Worm (Caenorhabditis elegans) whole organism, dauer: Measurements from ENCODE around the gene mlc-3.

Experiments used
- unc-62 ChIP-seq: sonication (generic microtip); optimal IDR thresholded peaks from 2 replicates; lab custom pipeline; 2017; ENCODE audit warnings: missing biosample characterization, missing genetic modification reagents, missing genetic modification characterization

The mlc-3 gene

DNA sequence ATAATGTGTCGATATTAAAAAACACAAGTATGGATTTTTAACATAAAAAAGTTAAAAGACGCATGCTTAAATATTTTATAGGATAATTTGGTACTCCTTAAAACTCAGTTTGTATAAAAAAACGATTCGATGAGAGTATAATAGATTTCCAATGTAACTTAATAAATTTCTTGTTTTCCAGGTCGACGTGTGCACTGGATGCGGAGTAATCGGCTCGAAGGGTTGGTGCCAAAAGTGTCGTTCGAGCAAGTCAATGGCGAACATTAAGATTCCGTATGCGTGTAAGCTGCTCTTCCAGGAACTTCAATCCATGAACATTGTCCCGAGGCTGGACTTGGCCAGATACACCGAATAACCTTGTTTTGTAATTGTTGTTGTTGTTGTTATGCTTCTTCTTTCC, 500 bp upstream of the mlc-3 start:
- no peak for TF ChIP-seq unc-62 (GFP tag; lab: Kevin White, UChicago)

DNA sequence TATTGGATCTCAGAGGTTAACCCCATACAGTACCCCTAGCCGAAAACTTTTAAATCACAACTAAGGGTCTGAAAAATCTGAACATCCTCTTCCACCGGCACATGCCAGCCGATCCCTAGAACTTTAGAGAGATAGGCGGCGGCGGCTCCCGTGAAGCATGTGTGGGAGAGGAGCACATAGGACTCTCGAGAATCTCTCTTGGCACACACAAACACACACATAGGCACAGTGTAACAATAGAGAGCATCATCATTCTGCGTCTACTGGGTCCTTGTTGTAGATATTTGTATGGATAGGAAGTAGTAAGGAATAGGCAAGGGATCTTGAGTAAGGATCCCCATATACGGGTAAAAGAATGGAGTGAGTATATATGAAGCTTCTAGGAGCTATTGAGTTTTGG, 874 bp downstream of the mlc-3 start:
- TF ChIP-seq unc-62 (GFP tag; lab: Kevin White, UChicago), result no peak

DNA sequence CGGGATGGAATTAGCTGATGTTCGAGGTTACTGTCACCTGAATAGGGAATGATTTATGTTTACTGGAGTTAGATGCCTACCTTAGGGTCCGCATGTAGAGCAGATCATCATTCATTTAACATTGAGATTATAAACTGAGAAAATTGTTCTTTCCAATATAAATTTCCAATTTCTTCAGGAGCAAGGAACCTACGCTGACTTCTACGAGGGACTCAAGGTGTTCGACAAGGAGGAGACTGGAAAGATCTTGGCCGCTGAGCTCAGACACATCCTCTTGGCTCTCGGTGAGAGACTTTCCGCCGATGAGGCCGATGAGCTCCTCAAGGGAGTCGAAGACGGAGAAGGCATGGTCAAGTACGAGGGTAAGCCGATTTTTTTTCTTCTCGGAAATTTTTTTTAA, 1.7 kb downstream of the mlc-3 start:
- TF ChIP-seq unc-62 (GFP tag; lab: Kevin White, UChicago), result no peak

DNA sequence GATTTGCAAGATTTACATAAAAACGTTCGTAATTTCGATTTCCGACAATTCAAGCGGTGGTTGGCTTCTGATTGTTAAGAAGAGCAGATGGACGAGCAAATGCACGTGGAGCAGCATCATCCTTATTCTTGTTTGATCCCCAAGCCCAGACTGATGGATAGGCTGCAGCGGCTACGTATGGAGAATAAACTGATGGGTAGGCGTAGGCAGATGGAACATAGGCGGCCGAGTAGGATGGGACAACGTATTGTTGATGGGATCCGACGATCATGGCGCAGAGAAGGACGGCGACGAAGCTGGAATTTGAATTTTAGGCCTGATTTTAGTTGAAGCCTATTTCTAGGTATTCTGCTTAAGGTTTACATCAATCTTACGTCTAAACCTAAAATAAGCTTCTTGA, 3.4 kb downstream of the mlc-3 start:
- no peak for TF ChIP-seq unc-62 (GFP tag; lab: Kevin White, UChicago)

DNA sequence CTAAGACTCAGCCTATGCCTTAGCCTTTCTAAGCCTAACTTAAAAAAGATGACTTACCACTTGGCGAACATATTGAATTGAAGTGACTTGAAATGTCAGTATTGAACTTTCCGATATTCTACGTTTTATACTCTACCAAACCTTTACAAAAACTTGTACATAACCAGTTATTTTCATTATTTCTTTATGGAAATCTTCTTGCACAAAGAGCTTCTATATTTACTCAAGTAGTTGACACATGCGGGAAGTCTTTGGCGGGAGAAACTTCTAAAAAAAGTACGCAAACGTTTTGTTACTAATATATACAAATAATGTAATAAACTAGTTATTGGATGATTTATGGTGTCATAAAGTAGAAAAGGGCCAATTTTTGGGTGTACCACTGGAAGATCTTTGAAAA, 3.9 kb downstream of the mlc-3 start, which contains the start of gene nspb-12:
Gene nspb-12, minus strand, starts transcription at position 101 of the 400 bp plus-strand sequence.
- TF ChIP-seq unc-62 (GFP tag; lab: Kevin White, UChicago), result no peak

DNA sequence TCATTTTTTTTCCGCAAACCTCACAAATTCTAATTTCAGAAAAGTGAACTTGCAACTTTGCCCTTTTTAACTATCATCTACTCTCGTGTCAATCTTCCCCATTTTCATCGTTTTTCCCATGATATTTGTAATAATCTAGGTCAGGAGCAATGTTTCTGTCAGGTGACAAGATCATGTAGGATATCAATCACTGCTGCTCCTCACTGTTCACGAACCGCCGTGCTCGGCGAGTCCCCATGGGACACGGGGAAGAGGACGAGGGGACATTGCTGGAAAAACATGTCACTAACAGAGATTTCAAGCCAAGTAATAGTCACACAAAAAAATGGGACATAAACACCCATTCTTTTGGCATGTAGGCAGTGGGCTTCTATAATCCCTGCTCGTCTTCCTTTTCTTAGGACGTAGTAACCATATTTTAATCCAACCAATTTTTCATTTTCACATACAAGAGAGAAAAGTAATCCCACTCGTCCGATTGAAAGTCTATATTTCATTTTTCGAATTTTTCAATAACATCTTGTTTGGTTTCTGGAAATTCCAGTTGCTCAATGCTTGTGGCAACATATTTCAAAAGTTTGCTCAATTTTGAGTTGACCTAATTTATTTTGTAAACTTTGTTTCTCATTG, 6.1 kb downstream of the mlc-3 start:
- no peak for TF ChIP-seq unc-62 (GFP tag; lab: Kevin White, UChicago)

DNA sequence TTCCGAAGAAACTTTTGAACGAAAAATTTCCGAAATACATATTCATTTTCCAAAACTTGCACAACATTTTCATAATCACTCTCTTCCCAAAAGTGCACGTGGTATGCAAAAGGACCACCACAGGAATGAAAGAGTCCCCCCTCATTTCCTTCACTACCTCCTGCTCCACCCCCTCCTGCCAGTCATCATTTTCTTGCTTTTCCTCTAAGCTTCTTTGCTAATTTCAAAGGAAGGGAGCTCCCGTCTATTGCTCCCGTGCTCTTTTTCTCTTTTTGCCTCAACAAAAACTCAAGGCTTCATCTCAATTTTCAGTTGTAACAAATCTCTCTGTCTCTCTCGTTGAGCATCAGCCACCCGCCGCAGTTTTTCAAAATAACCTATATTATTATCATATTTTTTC, 8.0 kb downstream of the mlc-3 start:
- TF ChIP-seq unc-62 (GFP tag; lab: Kevin White, UChicago), result no peak

DNA sequence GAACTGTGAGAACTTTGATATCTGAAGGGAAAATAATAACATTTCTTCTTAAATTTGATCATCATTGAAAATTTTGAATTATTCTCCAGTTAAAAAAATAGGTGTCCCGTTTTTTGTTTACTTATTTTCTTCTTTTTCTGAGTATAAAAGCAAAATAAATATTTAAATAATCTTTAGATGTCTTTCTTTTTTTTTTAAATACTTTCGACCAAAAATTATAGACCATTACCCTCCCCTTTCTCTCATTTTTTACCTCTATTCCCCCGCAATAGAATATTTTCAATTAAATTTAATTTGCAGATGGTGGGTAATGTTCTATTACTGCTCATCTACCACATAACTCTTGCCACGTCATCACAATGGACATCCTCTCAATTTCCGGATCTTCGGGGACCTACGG, 8.9 kb downstream of the mlc-3 start, which contains the start of gene molo-1:
Gene molo-1, plus strand, starts transcription at position 301 of the 400 bp plus-strand sequence.
- TF ChIP-seq unc-62 (GFP tag; lab: Kevin White, UChicago), result no peak

DNA sequence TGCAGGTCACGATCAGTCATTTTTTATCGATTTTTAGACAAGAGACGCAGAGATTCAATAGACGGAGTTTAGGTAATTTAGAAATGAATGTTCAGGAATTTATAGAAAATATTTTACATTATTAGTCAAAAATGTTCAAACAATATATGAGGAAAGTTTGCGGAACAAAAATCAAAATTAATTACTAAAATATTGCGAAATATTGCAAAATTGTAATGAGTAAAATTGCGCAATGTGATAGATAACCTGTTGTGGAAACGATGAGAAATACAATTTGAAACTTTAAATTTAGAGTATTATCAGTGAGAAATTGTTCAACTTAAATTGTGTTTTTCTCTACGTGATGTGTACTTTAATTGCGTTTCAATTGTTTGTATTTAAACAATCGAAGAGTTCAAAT, 16.2 kb downstream of the mlc-3 start, which contains the start of gene F56D2.5:
Gene F56D2.5, minus strand, starts transcription at position 371 of the 400 bp plus-strand sequence.
- no peak for TF ChIP-seq unc-62 (GFP tag; lab: Kevin White, UChicago)

DNA sequence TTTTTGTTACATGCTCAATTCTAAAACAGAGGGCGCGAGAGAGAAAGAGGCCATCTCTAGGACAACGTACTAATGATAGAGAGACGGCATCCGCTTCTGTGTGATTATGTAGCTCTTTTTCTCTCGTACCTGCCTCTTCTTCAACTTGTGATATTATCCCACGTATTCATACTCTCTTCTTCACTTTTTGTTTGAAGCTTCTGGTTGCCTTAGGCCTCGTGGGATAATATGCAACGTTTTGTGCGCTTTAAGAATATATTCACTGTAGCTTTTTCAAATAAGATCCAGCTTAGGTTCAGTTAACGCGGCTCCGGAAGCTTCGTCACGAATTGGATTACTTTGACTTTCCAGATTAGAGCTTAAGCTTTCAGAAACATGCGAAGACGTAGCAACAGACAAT, 17.9 kb downstream of the mlc-3 start, which contains the start of the genes F56D2.8 and uev-2:
Gene F56D2.8, minus strand, starts transcription at position 101 of the 400 bp plus-strand sequence.
Gene uev-2, plus strand, starts transcription at position 360 of the 400 bp plus-strand sequence.
- TF ChIP-seq unc-62 (GFP tag; lab: Kevin White, UChicago), result no peak

DNA sequence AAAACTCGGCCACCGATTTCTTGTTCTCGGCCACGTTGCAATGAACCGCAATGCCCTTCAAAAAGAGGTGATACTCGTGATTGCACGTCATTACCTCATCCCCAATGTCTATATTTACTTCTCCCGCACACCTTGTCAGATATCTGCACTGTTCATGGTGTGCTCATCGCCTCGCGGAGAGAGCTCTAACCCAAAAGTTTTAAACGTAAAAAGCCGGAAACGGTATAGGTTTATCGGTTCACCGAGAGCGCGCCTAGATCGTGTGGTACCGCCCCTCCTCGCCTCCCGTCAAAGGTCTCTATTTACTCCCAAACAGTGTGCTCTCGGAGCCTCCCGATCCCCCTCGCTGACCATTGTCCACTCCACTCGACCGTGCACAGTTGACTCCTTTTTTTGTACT, 19.8 kb downstream of the mlc-3 start, which contains the start of gene F56D2.3:
Gene F56D2.3, plus strand, starts transcription at position 301 of the 400 bp plus-strand sequence.
- TF ChIP-seq unc-62 (GFP tag; lab: Kevin White, UChicago), result no peak

DNA sequence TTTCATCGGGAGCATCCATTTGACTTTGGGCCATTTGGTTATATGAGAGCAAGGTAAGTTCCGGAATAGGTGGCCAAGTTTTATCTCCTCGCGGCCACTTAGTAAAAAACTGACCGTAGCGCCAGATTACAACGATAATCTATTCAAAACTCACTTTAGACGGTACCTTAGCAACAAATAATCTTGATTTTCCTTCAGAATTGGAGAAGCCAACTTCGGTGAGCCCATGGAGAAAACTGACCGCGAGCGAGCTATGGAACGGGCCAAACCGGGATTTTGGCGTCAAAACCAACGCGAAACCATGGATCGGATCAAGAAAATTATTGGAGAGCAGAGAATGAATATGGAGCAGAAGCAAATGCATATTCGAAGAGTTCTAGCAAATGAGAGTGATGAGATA, 20.9 kb downstream of the mlc-3 start:
- TF ChIP-seq unc-62 (GFP tag; lab: Kevin White, UChicago), result no peak

DNA sequence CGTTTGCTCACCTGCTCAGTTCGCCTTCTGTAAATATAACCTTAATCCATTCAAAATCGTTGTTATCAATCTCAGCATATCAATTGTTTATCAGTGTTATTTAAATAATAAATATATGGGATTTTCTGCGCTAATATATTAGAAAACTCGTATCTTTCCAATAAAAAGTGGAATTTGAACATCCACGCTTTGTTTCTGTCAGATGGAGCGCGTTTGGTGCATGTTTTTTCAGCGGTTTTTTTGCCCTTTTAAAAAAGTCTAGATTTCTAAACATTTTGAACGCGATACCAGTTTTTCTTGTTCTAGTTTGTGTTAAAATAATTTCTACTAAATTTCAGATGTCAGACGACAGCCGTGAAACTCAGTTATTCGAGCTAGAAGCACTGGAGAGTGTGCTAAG, 22.1 kb downstream of the mlc-3 start, which contains the start of gene F56D2.2:
Gene F56D2.2, plus strand, starts transcription at position 339 of the 400 bp plus-strand sequence.
- TF ChIP-seq unc-62 (GFP tag; lab: Kevin White, UChicago), result no peak

DNA sequence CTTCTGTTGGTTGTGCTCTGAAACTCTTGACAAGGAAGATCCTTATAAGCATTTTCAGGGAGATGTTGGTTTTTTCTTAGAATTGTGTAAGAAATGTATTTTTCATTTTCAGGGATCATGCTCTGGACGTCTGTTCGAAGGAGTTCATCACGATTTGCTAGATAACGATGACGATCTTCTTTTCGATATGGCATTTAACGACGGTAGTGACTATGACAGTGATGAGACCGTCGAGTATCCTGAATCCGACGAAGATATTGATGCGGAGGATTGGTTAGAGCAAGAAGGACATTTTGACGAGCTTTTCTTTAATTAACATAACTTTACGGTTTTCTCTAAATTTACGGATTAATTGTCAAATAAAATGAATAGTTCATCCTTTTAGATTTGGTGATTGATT, 23.9 kb downstream of the mlc-3 start:
- no peak for TF ChIP-seq unc-62 (GFP tag; lab: Kevin White, UChicago)

DNA sequence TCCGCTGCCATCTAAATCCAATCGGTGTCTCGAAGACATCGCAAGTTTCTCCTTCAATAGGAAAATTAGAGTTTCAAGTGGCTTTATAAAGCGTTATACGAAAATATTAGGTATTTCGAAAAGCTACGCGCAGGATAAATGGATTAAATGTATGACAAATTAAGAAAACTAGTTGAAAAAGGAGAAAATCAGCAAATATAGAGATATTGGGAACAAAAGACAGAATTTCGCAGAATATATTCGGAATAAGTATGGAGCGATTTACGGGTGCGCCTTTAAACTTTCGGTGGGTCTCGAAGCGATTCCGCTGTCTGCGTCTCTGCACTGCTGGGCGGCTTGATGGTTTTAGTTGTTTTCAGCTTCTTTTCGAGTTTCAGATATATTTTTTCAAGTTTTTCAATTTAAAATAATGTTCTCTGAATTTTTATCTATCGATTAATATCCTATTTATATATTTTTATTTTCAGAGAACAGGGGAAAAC, 26.9 kb downstream of the mlc-3 start, which contains the start of the genes ddx-15 and ucr-1:
Gene ddx-15, minus strand, starts transcription at position 51 of the 482 bp plus-strand sequence.
Gene ucr-1, plus strand, starts transcription at position 468 of the 482 bp plus-strand sequence.
- no peak for TF ChIP-seq unc-62 (GFP tag; lab: Kevin White, UChicago)

DNA sequence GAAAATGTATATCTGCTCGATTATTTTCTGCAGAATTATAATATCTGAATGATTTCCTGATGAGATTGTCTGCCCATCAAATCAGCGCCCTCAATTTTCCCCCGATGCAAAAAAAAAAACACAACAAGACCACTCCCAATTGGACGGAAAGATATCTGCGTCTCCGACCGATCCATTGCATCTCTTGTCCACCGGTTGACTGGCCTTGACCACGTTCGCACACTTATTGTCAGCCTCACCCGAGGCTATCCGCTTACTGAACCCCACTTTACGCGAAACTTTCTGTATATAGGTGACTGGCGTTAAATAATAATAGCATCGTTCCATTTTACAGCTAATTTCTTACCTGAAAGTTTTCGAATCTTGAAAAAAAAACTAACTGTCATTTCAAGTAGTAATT, 29.5 kb downstream of the mlc-3 start:
- no peak for TF ChIP-seq unc-62 (GFP tag; lab: Kevin White, UChicago)

DNA sequence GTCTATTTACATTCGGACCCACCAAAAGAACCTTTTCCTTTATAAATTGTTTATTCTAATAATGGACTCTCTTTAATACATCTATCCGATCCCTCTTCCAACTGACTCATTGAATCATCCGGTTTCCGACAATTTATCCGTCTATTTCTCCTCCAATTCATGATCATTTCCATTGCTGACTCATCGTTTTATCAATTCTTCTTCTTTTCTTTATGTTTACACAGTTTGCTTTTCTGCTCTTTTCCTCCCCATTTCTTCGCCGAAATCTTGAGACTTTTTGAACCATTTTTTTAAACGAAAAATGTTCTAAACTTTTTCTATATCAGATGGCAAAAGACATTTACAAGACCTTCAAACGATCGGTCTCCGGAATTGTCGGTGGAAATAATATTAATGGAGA, 30.6 kb downstream of the mlc-3 start, which contains the start of gene ced-6:
Gene ced-6, plus strand, starts transcription at position 327 of the 400 bp plus-strand sequence.
- TF ChIP-seq unc-62 (GFP tag; lab: Kevin White, UChicago), result no peak
